Worm (Caenorhabditis elegans): ENCODE measurements around the gene T22D1.17.

ce11 chrIV:6907487-6907886 lies 1.7 kb downstream of the T22D1.17 start:
- TF ChIP-seq him-1 (tag; optimal IDR thresholded peaks at IDR 0.05) = no peak
- no peak for TF ChIP-seq dao-5 (tag; optimal IDR thresholded peaks at IDR 0.05)
